Worm (Caenorhabditis elegans) whole organism, L4 larva: ENCODE results near the gene F37C12.18.

Experiments used
- F49E8.2 ChIP-seq: sonication (generic microtip); optimal IDR thresholded peaks from 2 replicates; lab custom pipeline; 2016; ENCODE audit warnings: missing compliant biosample characterization, mild to moderate bottlenecking, missing genetic modification characterization, borderline replicate concordance
- lin-39 ChIP-seq: fragments of 150-350 bp; optimal IDR thresholded peaks from 2 replicates; lab custom pipeline; 2014; ENCODE audit warnings: missing biosample characterization, missing genetic modification reagents, missing genetic modification characterization
- mdl-1 ChIP-seq, 2 experiments: fragments of 150-350 bp in 1 of 2; sonication (generic microtip) in 1 of 2; optimal IDR thresholded peaks; 2 replicates each; lab custom pipeline; 2014 to 2017; ENCODE audit warnings: missing biosample characterization in 2 of 2, missing genetic modification characterization in 2 of 2
- nhr-237 ChIP-seq: sonication (generic microtip); optimal IDR thresholded peaks from 2 replicates; lab custom pipeline; 2017; ENCODE audit warnings: missing biosample characterization, missing genetic modification characterization
- nhr-28 ChIP-seq: fragments of 150-350 bp; optimal IDR thresholded peaks from 2 replicates; lab custom pipeline; 2014; ENCODE audit warnings: missing biosample characterization, missing genetic modification characterization
- sdz-12 ChIP-seq: fragments of 200-800 bp; sonication (Bioruptor generic); optimal IDR thresholded peaks from 2 replicates; lab custom pipeline; 2018; ENCODE audit warnings: mild to moderate bottlenecking, missing genetic modification characterization, missing compliant biosample characterization
- unc-39 ChIP-seq: sonication (generic microtip); optimal IDR thresholded peaks from 2 replicates; lab custom pipeline; 2017; ENCODE audit warnings: missing biosample characterization, missing genetic modification characterization
- zag-1 ChIP-seq: fragments of 150-350 bp; optimal IDR thresholded peaks from 2 replicates; lab custom pipeline; 2014; ENCODE audit warnings: missing biosample characterization, missing genetic modification characterization

- TF ChIP-seq mdl-1 (tag; optimal IDR thresholded peaks at IDR 0.05; lab: Kevin White, UChicago) (no peak), zag-1 (tag; lab: Kevin White, UChicago) (no peak), nhr-28 (tag; lab: Kevin White, UChicago) (no peak), sdz-12 (GFP tag; lab: Kevin White, UChicago) (no peak), lin-39 (tag; lab: Kevin White, UChicago) (no peak), unc-39 (tag; lab: Kevin White, UChicago) (no peak), F49E8.2 (peak; percentile 62), nhr-237 (tag; lab: Kevin White, UChicago) (no peak)
Observed at ce11 chrIII:7209721-7210120, 14.5 kb upstream of the F37C12.18 start, which contains the start of gene R151.2.
